Worm (Caenorhabditis elegans): Measurements from ENCODE around the gene T04G9.4.
A peak's percentile ranks its signal among the peaks of the same experiment; 100 is the strongest.

The T04G9.4 gene

ce11 chrX:763452-763851 lies 8.8 kb upstream of the T04G9.4 start, which contains the start of gene dyf-11:
Gene dyf-11 (plus strand): TSS chrX:763752.
- 0 out of 2 replicates have a peak, but pooled peaks have one; percentile 32 for TF ChIP-seq ceh-58 (GFP tag; IDR thresholded peaks at IDR 0.05)
- TF ChIP-seq let-607 (tag; optimal IDR thresholded peaks at IDR 0.05), result no peak

DNA sequence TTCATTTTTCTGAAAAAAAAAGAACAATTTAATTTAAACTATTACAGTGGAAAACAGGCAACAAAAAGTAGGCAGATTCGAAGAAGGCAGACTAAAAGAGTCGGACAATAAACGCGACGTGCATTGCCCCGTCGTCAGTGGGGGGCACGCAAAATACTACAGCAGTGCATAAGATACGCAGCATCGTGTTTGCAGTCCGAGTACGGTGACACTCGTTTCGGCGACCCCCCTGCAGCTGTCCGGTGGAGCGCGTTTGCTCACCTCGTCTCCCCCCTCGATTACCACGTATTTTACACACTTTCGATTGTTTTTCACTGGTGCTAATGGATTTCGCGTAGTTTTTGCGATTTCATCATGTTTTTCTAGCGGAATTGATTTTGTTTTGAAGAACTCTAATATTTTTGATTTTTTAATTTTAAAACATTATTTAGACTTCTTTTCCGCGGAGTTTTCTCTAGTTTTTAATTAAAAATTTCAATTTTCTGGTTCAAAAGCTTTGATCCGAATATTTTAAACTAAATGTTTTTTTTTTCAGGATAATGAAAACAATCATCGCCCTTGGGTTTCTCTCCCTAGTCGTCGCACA lies 4.1 kb upstream of the T04G9.4 start, which contains the start of the genes trap-2 and ile-2:
TSS of gene trap-2 (minus strand) at position 9 of the 586 bp plus-strand sequence.
TSS of gene ile-2 (plus strand) at position 536 of the 586 bp plus-strand sequence.
- TF ChIP-seq dpl-1 (GFP tag; optimal IDR thresholded peaks at IDR 0.05), result no peak
- peak; percentile 79 for TF ChIP-seq madf-10 (tag; optimal IDR thresholded peaks at IDR 0.05)
- no peak for TF ChIP-seq mxl-1 (tag; optimal IDR thresholded peaks at IDR 0.05)
- no peak for TF ChIP-seq hlh-12 (tag; optimal IDR thresholded peaks at IDR 0.05)
- TF ChIP-seq let-526 (GFP tag; IDR thresholded peaks at IDR 0.05), result no peak
- TF ChIP-seq lin-35 (GFP tag; optimal IDR thresholded peaks at IDR 0.05), result peak in 1 of 3 experiments; percentile 15
- TF ChIP-seq tbx-9 (tag; optimal IDR thresholded peaks at IDR 0.05; ENCODE audit: borderline replicate concordance), result no peak
- TF ChIP-seq ztf-18 (tag; optimal IDR thresholded peaks at IDR 0.05), result peak; percentile 79
- peak; percentile 40; the same call in 1 of the 2 replicates for TF ChIP-seq K11D2.4 (GFP tag; IDR thresholded peaks at IDR 0.05)
- peak; percentile 72 for TF ChIP-seq atf-7 (tag; optimal IDR thresholded peaks at IDR 0.05)
- no peak for TF ChIP-seq hrde-1 (tag; optimal IDR thresholded peaks at IDR 0.05; ENCODE audit: borderline replicate concordance)
- 0 out of 2 replicates have a peak, but pooled peaks have one; percentile 66 for TF ChIP-seq ztf-6 (GFP tag; IDR thresholded peaks at IDR 0.05)
- TF ChIP-seq hmg-1.2 (GFP tag; IDR thresholded peaks at IDR 0.05), result peak; percentile 68
- TF ChIP-seq hmg-20 (GFP tag; IDR thresholded peaks at IDR 0.05), result peak; percentile 60; the same call in 1 of the 2 replicates
- peak; percentile 64 for TF ChIP-seq cebp-1 (GFP tag; IDR thresholded peaks at IDR 0.05)
- peak; percentile 89 for TF ChIP-seq cebp-1 (tag; optimal IDR thresholded peaks at IDR 0.05)
- peak; percentile 32; the same call in 1 of the 2 replicates for TF ChIP-seq ceh-100 (GFP tag; IDR thresholded peaks at IDR 0.05)
- no peak; the same call in 1 of the 2 replicates for TF ChIP-seq lir-1 (GFP tag; conservative IDR thresholded peaks at IDR 0.05)
- TF ChIP-seq ztf-26 (tag; optimal IDR thresholded peaks at IDR 0.05), result peak; percentile 79
- TF ChIP-seq lin-54 (GFP tag; optimal IDR thresholded peaks at IDR 0.05), result peak; percentile 73
- TF ChIP-seq snpc-1.3 (tag; optimal IDR thresholded peaks at IDR 0.05; ENCODE audit: insufficient read depth), result no peak
- peak; percentile 95 for TF ChIP-seq nhr-90 (tag; optimal IDR thresholded peaks at IDR 0.05)
- TF ChIP-seq F52B5.7 (tag; optimal IDR thresholded peaks at IDR 0.05), result no peak
- TF ChIP-seq nfya-2 (GFP tag; IDR thresholded peaks at IDR 0.05), result no peak
- no peak for TF ChIP-seq bed-2 (GFP tag; IDR thresholded peaks at IDR 0.05)
- TF ChIP-seq lsy-27 (tag; optimal IDR thresholded peaks at IDR 0.05; ENCODE audit: borderline replicate concordance, insufficient read depth), result no peak
- TF ChIP-seq tbp1 (GFP tag; optimal IDR thresholded peaks at IDR 0.05), result peak; percentile 66
- peak; percentile 72 for TF ChIP-seq ZK185.1 (tag; optimal IDR thresholded peaks at IDR 0.05; ENCODE audit: poor library complexity, severe bottlenecking)
- TF ChIP-seq cebp-2 (GFP tag; IDR thresholded peaks at IDR 0.05), result no peak
- TF ChIP-seq F10E7.11 (tag; optimal IDR thresholded peaks at IDR 0.05), result no peak
- TF ChIP-seq unc-130 (GFP tag; optimal IDR thresholded peaks at IDR 0.05), result no peak
- TF ChIP-seq die-1 (tag; optimal IDR thresholded peaks at IDR 0.05), result peak; percentile 10
- peak; percentile 29 for TF ChIP-seq F57A8.1 (GFP tag; optimal IDR thresholded peaks at IDR 0.05)
- TF ChIP-seq Y56A3A.18 (GFP tag; IDR thresholded peaks at IDR 0.05), result peak; percentile 83; the same call in 1 of the 2 replicates
- TF ChIP-seq nhr-27 (tag; optimal IDR thresholded peaks at IDR 0.05), result no peak
- TF ChIP-seq hsf-1 (GFP tag; IDR thresholded peaks at IDR 0.05), result no peak
- TF ChIP-seq C06A6.2 (GFP tag; conservative IDR thresholded peaks at IDR 0.05), result peak; percentile 61
- peak; percentile 76; the same call in 1 of the 2 replicates for TF ChIP-seq pbrm-1 (GFP tag; IDR thresholded peaks at IDR 0.05)
- peak; percentile 100 for TF ChIP-seq let-607 (tag; optimal IDR thresholded peaks at IDR 0.05)
- no peak for TF ChIP-seq fkh-3 (tag; optimal IDR thresholded peaks at IDR 0.05)
- 0 out of 2 replicates have a peak, but pooled peaks have one; percentile 21 for TF ChIP-seq lin-26 (GFP tag; IDR thresholded peaks at IDR 0.05)
- TF ChIP-seq snpc-4 (GFP tag; optimal IDR thresholded peaks at IDR 0.05), result no peak
- peak; percentile 63 to 83 (median 80) for TF ChIP-seq snpc-4 (tag; optimal IDR thresholded peaks at IDR 0.05)
- peak; percentile 59 for TF ChIP-seq rcor-1 (GFP tag; IDR thresholded peaks at IDR 0.05)
